Worm (Caenorhabditis elegans): ENCODE results near the gene Y97E10C.1.

ce11 chrV:7683907-7684655, 44.6 kb upstream of the Y97E10C.1 start, which contains the start of gene sre-11:
- TF ChIP-seq sdc-2 (tag; optimal IDR thresholded peaks at IDR 0.05) (no peak), elt-2 (tag; optimal IDR thresholded peaks at IDR 0.05) (no peak), unc-3 (GFP tag; conservative IDR thresholded peaks at IDR 0.05) (no peak), unc-3 (tag; optimal IDR thresholded peaks at IDR 0.05) (no peak), pros-1 (tag; optimal IDR thresholded peaks at IDR 0.05) (no peak), ceh-6 (GFP tag; optimal IDR thresholded peaks at IDR 0.05) (no peak), rnt-1 (tag; optimal IDR thresholded peaks at IDR 0.05) (no peak), pqm-1 (tag; optimal IDR thresholded peaks at IDR 0.05) (no peak), fkh-10 (GFP tag; optimal IDR thresholded peaks at IDR 0.05) (no peak), fax-1 (tag; optimal IDR thresholded peaks at IDR 0.05) (no peak)
